Worm (Caenorhabditis elegans): ENCODE results near the gene nasp-2.

ce11 chrV:13320676-13321075 lies 8.6 kb upstream of the nasp-2 start, which contains the start of gene srh-15:
- TF ChIP-seq lin-14 (GFP tag; optimal IDR thresholded peaks at IDR 0.05) (no peak), isw-1 (GFP tag; IDR thresholded peaks at IDR 0.05) (no peak), blmp-1 (tag; optimal IDR thresholded peaks at IDR 0.05) (no peak), ceh-82 (tag; optimal IDR thresholded peaks at IDR 0.05) (no peak), nhr-237 (tag; optimal IDR thresholded peaks at IDR 0.05) (no peak)

Data from whole organism, L1 larva.